Worm (Caenorhabditis elegans): ENCODE measurements around the gene cnp-3.

DNA sequence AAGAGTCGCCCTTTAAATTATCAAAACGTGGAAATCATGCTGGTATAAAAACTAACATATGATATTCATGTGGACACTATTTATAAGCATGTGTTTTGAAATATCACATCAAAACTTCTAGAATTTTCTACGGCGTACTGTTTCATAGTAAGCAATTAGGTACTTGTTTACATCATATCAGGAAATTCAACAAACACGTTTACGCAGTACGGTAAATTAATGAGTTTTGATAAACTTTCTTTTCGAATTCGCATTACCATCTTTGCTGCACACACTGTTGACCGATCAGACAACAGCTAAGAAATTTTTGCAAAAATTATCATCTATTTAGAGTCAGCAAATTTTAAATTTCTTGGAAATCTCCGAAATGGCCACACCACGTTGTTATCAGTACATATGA, 2.5 kb upstream of the cnp-3 start:
- no peak for TF ChIP-seq F37B4.10 (GFP tag; IDR thresholded peaks at IDR 0.05)
- no peak for TF ChIP-seq snpc-4 (GFP tag; optimal IDR thresholded peaks at IDR 0.05)
- no peak for TF ChIP-seq snpc-4 (tag; optimal IDR thresholded peaks at IDR 0.05)
- TF ChIP-seq aptf-3 (GFP tag; IDR thresholded peaks at IDR 0.05) = no peak
- TF ChIP-seq hsf-1 (GFP tag; IDR thresholded peaks at IDR 0.05) = no peak
- TF ChIP-seq fkh-3 (tag; optimal IDR thresholded peaks at IDR 0.05) = no peak
- TF ChIP-seq athp-1 (tag; optimal IDR thresholded peaks at IDR 0.05) = no peak
- TF ChIP-seq ztf-22 (GFP tag; optimal IDR thresholded peaks at IDR 0.05) = no peak
- no peak for TF ChIP-seq lag-1 (GFP tag; IDR thresholded peaks at IDR 0.05)
- no peak for TF ChIP-seq hrde-1 (tag; optimal IDR thresholded peaks at IDR 0.05; ENCODE audit: borderline replicate concordance)
- no peak for TF ChIP-seq Y53G8AR.9 (GFP tag; conservative IDR thresholded peaks at IDR 0.05)

Data from whole organism, young adult.